Worm (Caenorhabditis elegans) whole organism, L4 larva: ENCODE data around the gene M03C11.1.

ENCODE experiments used
- F26F4.8 ChIP-seq: fragments of 200-800 bp; sonication (Bioruptor generic); conservative IDR thresholded peaks from 2 replicates; pipeline ENCODE4 v1.3.6; 2022; ENCODE audit warnings: missing genetic modification characterization, missing compliant biosample characterization
- F44E2.7 ChIP-seq: fragments of 200-800 bp; sonication (Bioruptor generic); IDR thresholded peaks from 2 replicates; pipeline ENCODE4 v2.1.2; 2022; ENCODE audit warnings: missing genetic modification characterization, missing compliant biosample characterization
- Y48G9A.11 ChIP-seq: fragments of 200-800 bp; sonication (Bioruptor generic); IDR thresholded peaks from 2 replicates; pipeline ENCODE4 v1.3.6; 2022; ENCODE audit warnings: missing genetic modification reagents, missing genetic modification characterization, missing compliant biosample characterization
- ZK337.2 ChIP-seq: fragments of 200-800 bp; sonication (Bioruptor generic); IDR thresholded peaks from 2 replicates; pipeline ENCODE4 v1.3.6; 2022; ENCODE audit warnings: missing genetic modification reagents, missing genetic modification characterization, missing compliant biosample characterization
- ZK546.5 ChIP-seq, 2 experiments: sonication (generic microtip); optimal IDR thresholded peaks; 2 replicates each; lab custom pipeline; 2017; ENCODE audit warnings: missing biosample characterization in 2 of 2, missing genetic modification characterization in 2 of 2
- ama-1 ChIP-seq: fragments of 150-350 bp; optimal IDR thresholded peaks from 2 replicates; lab custom pipeline; 2014; ENCODE audit warnings: inconsistent platforms, mixed read lengths
- attf-4 ChIP-seq: sonication (generic microtip); optimal IDR thresholded peaks from 3 replicates; lab custom pipeline; 2017; ENCODE audit warnings: missing biosample characterization, missing genetic modification characterization
- ceh-82 ChIP-seq: sonication (generic microtip); optimal IDR thresholded peaks from 2 replicates; lab custom pipeline; 2017; ENCODE audit warnings: missing biosample characterization, missing genetic modification characterization
- ces-1 ChIP-seq: fragments of 150-350 bp; sonication (generic microtip); optimal IDR thresholded peaks from 4 replicates; lab custom pipeline; 2014; ENCODE audit warnings: missing biosample characterization, missing genetic modification reagents, missing genetic modification characterization
- daf-12 ChIP-seq: fragments of 150-350 bp; optimal IDR thresholded peaks from 2 replicates; lab custom pipeline; 2014; ENCODE audit warnings: missing biosample characterization, missing genetic modification reagents, missing genetic modification characterization
- daf-8 ChIP-seq: fragments of 200-800 bp; sonication (Bioruptor generic); IDR thresholded peaks from 2 replicates; pipeline ENCODE4 v1.3.6; 2022; ENCODE audit warnings: missing genetic modification characterization, missing compliant biosample characterization
- dmd-8 ChIP-seq: fragments of 200-800 bp; sonication (Bioruptor generic); IDR thresholded peaks from 2 replicates; pipeline ENCODE4 v1.3.6; 2022; ENCODE audit warnings: missing genetic modification characterization, missing compliant biosample characterization
- dmd-9 ChIP-seq: fragments of 200-800 bp; sonication (Bioruptor generic); IDR thresholded peaks from 2 replicates; pipeline ENCODE4 v1.3.6; 2022; ENCODE audit warnings: missing genetic modification reagents, missing genetic modification characterization, missing compliant biosample characterization
- dpl-1 ChIP-seq: fragments of 150-350 bp; optimal IDR thresholded peaks from 2 replicates; lab custom pipeline; 2014; ENCODE audit warnings: missing biosample characterization, missing genetic modification reagents, missing genetic modification characterization
- duxl-1 ChIP-seq: sonication (generic microtip); optimal IDR thresholded peaks from 2 replicates; lab custom pipeline; 2016; ENCODE audit warnings: mild to moderate bottlenecking, missing genetic modification characterization, moderate library complexity, missing compliant biosample characterization; ENCODE audit not compliant: poor library complexity
- egl-43 ChIP-seq: fragments of 200-800 bp; sonication (Bioruptor generic); IDR thresholded peaks from 2 replicates; pipeline ENCODE4 v1.3.6; 2022; ENCODE audit warnings: missing genetic modification reagents, missing genetic modification characterization, missing compliant biosample characterization
- fos-1 ChIP-seq: fragments of 150-350 bp; optimal IDR thresholded peaks from 2 replicates; lab custom pipeline; 2014; ENCODE audit warnings: missing biosample characterization, missing genetic modification characterization
- gei-8 ChIP-seq: fragments of 200-800 bp; sonication (Bioruptor generic); optimal IDR thresholded peaks from 2 replicates; lab custom pipeline; 2018; ENCODE audit warnings: mild to moderate bottlenecking, missing genetic modification characterization, missing compliant biosample characterization
- hif-1 ChIP-seq, 2 experiments: sonication (generic microtip); optimal IDR thresholded peaks; 2 replicates each; lab custom pipeline; 2016 to 2017; ENCODE audit warnings: missing compliant biosample characterization in 2 of 2, missing genetic modification characterization in 2 of 2, missing genetic modification reagents in 2 of 2, missing genotype in 2 of 2, mild to moderate bottlenecking in 1 of 2
- lim-7 ChIP-seq: fragments of 200-800 bp; sonication (Bioruptor generic); IDR thresholded peaks from 2 replicates; pipeline ENCODE4 v1.3.6; 2022; ENCODE audit warnings: missing genetic modification characterization, missing compliant biosample characterization
- lin-1 ChIP-seq: fragments of 200-800 bp; sonication (Bioruptor generic); IDR thresholded peaks from 2 replicates; pipeline ENCODE4 v1.3.6; 2022; ENCODE audit warnings: missing genetic modification reagents, missing genetic modification characterization, missing compliant biosample characterization
- lin-29 ChIP-seq: fragments of 200-800 bp; sonication (Bioruptor generic); IDR thresholded peaks from 2 replicates; pipeline ENCODE4 v1.3.6; 2022; ENCODE audit warnings: missing genetic modification reagents, missing genetic modification characterization, missing compliant biosample characterization
- lsy-2 ChIP-seq, 2 experiments: fragments of 150-350 bp in 1 of 2; sonication (generic microtip) in 1 of 2; optimal IDR thresholded peaks; 2 replicates each; lab custom pipeline; 2014 to 2017; ENCODE audit warnings: missing biosample characterization in 2 of 2, missing genetic modification characterization in 2 of 2
- madf-5 ChIP-seq, 2 experiments: fragments of 200-800 bp; sonication (Bioruptor generic); IDR thresholded peaks; 2 replicates each; pipeline ENCODE4 v1.3.6; 2022; ENCODE audit warnings: missing compliant biosample characterization in 2 of 2, missing genetic modification characterization in 2 of 2
- madf-9 ChIP-seq: fragments of 200-800 bp; sonication (Bioruptor generic); conservative IDR thresholded peaks from 2 replicates; pipeline ENCODE4 v1.3.6; 2022; ENCODE audit warnings: missing genetic modification reagents, missing genetic modification characterization, missing compliant biosample characterization
- mdl-1 ChIP-seq, 2 experiments: fragments of 150-350 bp in 1 of 2; sonication (generic microtip) in 1 of 2; optimal IDR thresholded peaks; 2 replicates each; lab custom pipeline; 2014 to 2017; ENCODE audit warnings: missing biosample characterization in 2 of 2, missing genetic modification characterization in 2 of 2
- mep-1 ChIP-seq: fragments of 150-350 bp; sonication (generic microtip); optimal IDR thresholded peaks from 3 replicates; lab custom pipeline; 2014; ENCODE audit warnings: missing biosample characterization, missing genetic modification characterization
- mxl-3 ChIP-seq: fragments of 200-800 bp; sonication (Bioruptor generic); optimal IDR thresholded peaks from 2 replicates; lab custom pipeline; 2018; ENCODE audit warnings: mild to moderate bottlenecking, missing genetic modification characterization, missing compliant biosample characterization
- nhr-28 ChIP-seq: fragments of 150-350 bp; optimal IDR thresholded peaks from 2 replicates; lab custom pipeline; 2014; ENCODE audit warnings: missing biosample characterization, missing genetic modification characterization
- nhr-48 ChIP-seq: sonication (generic microtip); optimal IDR thresholded peaks from 2 replicates; lab custom pipeline; 2016; ENCODE audit warnings: mild to moderate bottlenecking, missing genetic modification characterization, missing compliant biosample characterization
- nhr-76 ChIP-seq: fragments of 150-350 bp; optimal IDR thresholded peaks from 2 replicates; lab custom pipeline; 2014; ENCODE audit warnings: missing biosample characterization, missing genetic modification characterization
- nhr-77 ChIP-seq: fragments of 150-350 bp; optimal IDR thresholded peaks from 2 replicates; lab custom pipeline; 2014; ENCODE audit warnings: missing biosample characterization, missing genetic modification characterization
- pha-4 ChIP-seq, 2 experiments: fragments of 150-350 bp in 1 of 2; fragments of 200-800 bp in 1 of 2; sonication (Bioruptor generic) in 1 of 2; IDR thresholded peaks in 1 of 2; optimal IDR thresholded peaks in 1 of 2; 2 replicates each; pipeline versions ENCODE4 v1.3.6 to Lab custom; 2014 to 2022; ENCODE audit warnings: missing genetic modification characterization in 2 of 2, missing genetic modification reagents in 2 of 2, missing biosample characterization in 1 of 2, missing compliant biosample characterization in 1 of 2
- pqm-1 ChIP-seq: sonication (generic microtip); optimal IDR thresholded peaks from 2 replicates; lab custom pipeline; 2017; ENCODE audit warnings: missing biosample characterization, missing genetic modification characterization
- saeg-2 ChIP-seq: fragments of 200-800 bp; sonication (Bioruptor generic); IDR thresholded peaks from 2 replicates; pipeline ENCODE4 v1.3.6; 2022; ENCODE audit warnings: missing genetic modification reagents, missing genetic modification characterization, missing compliant biosample characterization
- set-16 ChIP-seq: fragments of 200-800 bp; sonication (Bioruptor generic); IDR thresholded peaks from 2 replicates; pipeline ENCODE4 v1.3.6; 2022; ENCODE audit warnings: missing genetic modification reagents, missing genetic modification characterization, missing compliant biosample characterization
- skn-1 ChIP-seq: fragments of 150-350 bp; optimal IDR thresholded peaks from 2 replicates; lab custom pipeline; 2014; ENCODE audit warnings: missing biosample characterization, missing genetic modification characterization
- snpc-1.2 ChIP-seq: fragments of 200-800 bp; sonication (Bioruptor generic); IDR thresholded peaks from 2 replicates; pipeline ENCODE4 v1.3.6; 2022; ENCODE audit warnings: missing genetic modification reagents, missing genetic modification characterization, missing compliant biosample characterization
- spr-3 ChIP-seq: fragments of 200-800 bp; sonication (Bioruptor generic); optimal IDR thresholded peaks from 2 replicates; lab custom pipeline; 2018; ENCODE audit warnings: mild to moderate bottlenecking, missing genetic modification characterization, missing compliant biosample characterization
- tra-1 ChIP-seq: fragments of 200-800 bp; sonication (Bioruptor generic); IDR thresholded peaks from 2 replicates; pipeline ENCODE4 v1.3.6; 2022; ENCODE audit warnings: missing genetic modification reagents, missing genetic modification characterization, missing compliant biosample characterization
- unc-130 ChIP-seq: sonication (generic microtip); optimal IDR thresholded peaks from 2 replicates; lab custom pipeline; 2016; ENCODE audit warnings: missing genetic modification reagents, missing genetic modification characterization, missing compliant biosample characterization
- vab-7 ChIP-seq: fragments of 200-800 bp; sonication (Bioruptor generic); IDR thresholded peaks from 2 replicates; pipeline ENCODE4 v1.3.6; 2022; ENCODE audit warnings: missing genetic modification reagents, missing genetic modification characterization, missing compliant biosample characterization
- zfp-2 ChIP-seq: sonication (generic microtip); optimal IDR thresholded peaks from 2 replicates; lab custom pipeline; 2016; ENCODE audit warnings: mild to moderate bottlenecking, missing genetic modification characterization, missing compliant biosample characterization
- zip-11 ChIP-seq: fragments of 200-800 bp; sonication (Bioruptor generic); IDR thresholded peaks from 2 replicates; pipeline ENCODE4 v1.3.6; 2022; ENCODE audit warnings: missing genetic modification characterization, missing compliant biosample characterization
- ztf-11 ChIP-seq: fragments of 150-350 bp; optimal IDR thresholded peaks from 2 replicates; lab custom pipeline; 2014; ENCODE audit warnings: missing biosample characterization, missing genetic modification characterization

The M03C11.1 gene

ce11 chrIII:10427882-10428281, 32.0 kb upstream of the M03C11.1 start, which contains the start of gene prp-3:
TSS of gene prp-3 (minus strand) at chrIII:10427982.
- no peak for TF ChIP-seq mep-1
- TF ChIP-seq ama-1 (lab: Kevin White, UChicago), result no peak
- TF ChIP-seq ZK546.5 (tag; optimal IDR thresholded peaks at IDR 0.05; lab: Kevin White, UChicago), result no peak
- no peak for TF ChIP-seq zip-11 (GFP tag; lab: Robert Waterston, UW)
- TF ChIP-seq zfp-2, result no peak
- no peak for TF ChIP-seq unc-130 (GFP tag; lab: Kevin White, UChicago)
- no peak for TF ChIP-seq set-16 (GFP tag; lab: Robert Waterston, UW)
- TF ChIP-seq vab-7 (GFP tag; lab: Robert Waterston, UW), result no peak
- no peak for TF ChIP-seq duxl-1 (tag; lab: Kevin White, UChicago)
- TF ChIP-seq spr-3, result no peak
- no peak for TF ChIP-seq nhr-48 (tag; lab: Kevin White, UChicago)
- no peak for TF ChIP-seq nhr-76 (tag; lab: Kevin White, UChicago)
- TF ChIP-seq saeg-2 (GFP tag; lab: Robert Waterston, UW), result no peak
- no peak for TF ChIP-seq fos-1 (tag; lab: Kevin White, UChicago)
- no peak for TF ChIP-seq tra-1 (GFP tag; lab: Robert Waterston, UW)

ce11 chrIII:10423906-10424305, 28.0 kb upstream of the M03C11.1 start, which contains the start of gene M03C11.6:
TSS of gene M03C11.6 (minus strand) at chrIII:10424006.
- TF ChIP-seq nhr-76 (tag; lab: Kevin White, UChicago) (no peak), unc-130 (GFP tag; lab: Kevin White, UChicago) (no peak), vab-7 (GFP tag; lab: Robert Waterston, UW) (no peak), nhr-77 (tag; lab: Kevin White, UChicago) (no peak), dmd-9 (no peak), daf-12 (no peak), pha-4 (GFP tag; IDR thresholded peaks at IDR 0.05; lab: Robert Waterston, UW) (no peak), pha-4 (tag; optimal IDR thresholded peaks at IDR 0.05; lab: Kevin White, UChicago) (no peak), lin-29 (GFP tag; lab: Robert Waterston, UW) (no peak)

DNA sequence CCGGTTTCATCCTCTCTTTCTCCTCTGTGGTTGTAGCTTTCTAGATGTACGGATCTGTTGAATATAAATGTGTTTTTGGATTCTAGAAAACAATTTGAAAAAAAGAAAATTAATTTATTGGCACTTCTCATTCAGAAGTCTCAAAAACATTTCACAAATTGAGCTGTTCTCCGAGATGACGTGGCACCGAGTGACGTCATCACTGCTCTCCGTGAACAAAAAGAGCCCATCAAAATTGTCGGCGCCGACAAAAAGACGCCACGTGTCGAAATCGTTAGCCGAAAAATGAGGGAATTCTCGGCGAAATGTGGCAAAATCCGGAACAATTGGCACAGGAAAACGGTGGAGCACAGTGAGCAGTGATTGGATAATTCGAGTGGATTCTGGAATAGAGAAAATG, 25.8 kb upstream of the M03C11.1 start:
- TF ChIP-seq pqm-1 (tag; lab: Kevin White, UChicago), result no peak
- no peak for TF ChIP-seq dmd-8 (GFP tag; lab: Robert Waterston, UW)
- TF ChIP-seq nhr-28 (tag; lab: Kevin White, UChicago), result no peak
- TF ChIP-seq, all 104 proteins: peak for 0

DNA sequence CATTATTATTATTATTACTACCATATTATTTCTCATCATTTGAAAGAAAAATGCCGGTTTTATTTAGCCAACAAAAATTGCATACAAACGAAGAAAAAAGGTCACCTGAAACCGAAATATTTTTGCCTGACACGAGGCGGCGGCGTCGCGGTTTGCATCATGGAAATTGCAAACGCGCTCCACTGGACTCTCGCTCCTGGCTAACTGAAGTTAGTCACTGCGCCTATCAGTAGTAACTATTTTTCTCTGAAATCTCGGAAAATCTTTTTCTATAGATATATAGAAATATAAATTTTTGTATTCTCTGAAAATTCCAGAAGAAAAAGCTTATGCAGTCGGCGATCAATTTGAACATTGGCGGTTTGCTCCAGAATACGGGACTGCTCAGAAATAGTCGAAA, 19.9 kb upstream of the M03C11.1 start, which contains the start of gene ymel-1:
Gene ymel-1 (plus strand): TSS at position 318 of the 400 bp plus-strand sequence.
- no peak for TF ChIP-seq fos-1 (tag; lab: Kevin White, UChicago)
- no peak for TF ChIP-seq ceh-82
- no peak for TF ChIP-seq F26F4.8 (GFP tag; lab: Robert Waterston, UW)
- TF ChIP-seq skn-1 (tag; lab: Kevin White, UChicago), result no peak
- no peak for TF ChIP-seq saeg-2 (GFP tag; lab: Robert Waterston, UW)
- TF ChIP-seq ces-1, result no peak
- no peak for TF ChIP-seq duxl-1 (tag; lab: Kevin White, UChicago)
- TF ChIP-seq madf-5 (GFP tag; IDR thresholded peaks at IDR 0.05; lab: Robert Waterston, UW), result no peak
- TF ChIP-seq lim-7 (GFP tag; lab: Robert Waterston, UW), result no peak
- TF ChIP-seq attf-4 (tag; lab: Kevin White, UChicago), result no peak
- TF ChIP-seq dpl-1 (GFP tag; lab: Kevin White, UChicago), result peak; percentile 6
- no peak for TF ChIP-seq F44E2.7 (GFP tag; lab: Robert Waterston, UW)
- TF ChIP-seq egl-43 (GFP tag; lab: Robert Waterston, UW), result no peak
- TF ChIP-seq nhr-76 (tag; lab: Kevin White, UChicago), result no peak
- peak; percentile 27 to 61 for TF ChIP-seq mdl-1 (tag; optimal IDR thresholded peaks at IDR 0.05; lab: Kevin White, UChicago)
- no peak for TF ChIP-seq snpc-1.2 (GFP tag; lab: Robert Waterston, UW)
- no peak for TF ChIP-seq ZK337.2 (GFP tag; lab: Robert Waterston, UW)
- peak in 1 of 2 experiments; percentile 50 for TF ChIP-seq lsy-2 (tag; optimal IDR thresholded peaks at IDR 0.05; lab: Kevin White, UChicago)
- peak; percentile 48; the same call in 1 of the 2 replicates for TF ChIP-seq lin-1 (GFP tag; lab: Robert Waterston, UW)
- TF ChIP-seq gei-8 (GFP tag; lab: Kevin White, UChicago), result peak; percentile 9
- no peak for TF ChIP-seq nhr-48 (tag; lab: Kevin White, UChicago)
- TF ChIP-seq Y48G9A.11 (GFP tag; lab: Robert Waterston, UW), result no peak
- no peak for TF ChIP-seq madf-9 (GFP tag; lab: Robert Waterston, UW)
- no peak for TF ChIP-seq daf-8 (GFP tag; lab: Robert Waterston, UW)
- TF ChIP-seq pqm-1 (tag; lab: Kevin White, UChicago), result no peak
- peak in 1 of 2 experiments; percentile 52 for TF ChIP-seq hif-1 (tag; optimal IDR thresholded peaks at IDR 0.05; lab: Kevin White, UChicago)
- TF ChIP-seq ama-1 (lab: Kevin White, UChicago), result peak; percentile 61
- no peak for TF ChIP-seq mxl-3 (GFP tag; lab: Kevin White, UChicago)
- TF ChIP-seq ztf-11 (tag; lab: Kevin White, UChicago), result no peak
- TF ChIP-seq zfp-2, result no peak
